Worm (Caenorhabditis elegans) whole organism, L3 larva: Measurements from ENCODE around the gene cyy-1.

ENCODE experiments used
- R02D3.7 ChIP-seq: fragments of 150-350 bp; optimal IDR thresholded peaks from 2 replicates; lab custom pipeline; 2014; ENCODE audit warnings: missing biosample characterization, missing genetic modification characterization
- aly-2 ChIP-seq: fragments of 150-350 bp; optimal IDR thresholded peaks from 2 replicates; lab custom pipeline; 2014; ENCODE audit warnings: missing biosample characterization, missing genetic modification characterization
- ama-1 ChIP-seq: fragments of 150-350 bp; optimal IDR thresholded peaks from 2 replicates; lab custom pipeline; 2018
- ceh-16 ChIP-seq: sonication (generic microtip); optimal IDR thresholded peaks from 2 replicates; lab custom pipeline; 2017; ENCODE audit warnings: missing biosample characterization, missing genetic modification characterization
- ceh-28 ChIP-seq: fragments of 150-350 bp; optimal IDR thresholded peaks from 2 replicates; lab custom pipeline; 2014; ENCODE audit warnings: missing biosample characterization, missing genetic modification reagents, missing genetic modification characterization
- ceh-82 ChIP-seq: fragments of 150-350 bp; optimal IDR thresholded peaks from 2 replicates; lab custom pipeline; 2014; ENCODE audit warnings: missing biosample characterization, missing genetic modification characterization
- ceh-9 ChIP-seq: sonication (generic microtip); optimal IDR thresholded peaks from 2 replicates; lab custom pipeline; 2018; ENCODE audit warnings: missing biosample characterization, missing genetic modification characterization
- egl-27 ChIP-seq: sonication (generic microtip); optimal IDR thresholded peaks from 4 replicates; lab custom pipeline; 2017; ENCODE audit warnings: missing biosample characterization, missing genetic modification reagents, missing genetic modification characterization
- egl-5 ChIP-seq: fragments of 150-350 bp; optimal IDR thresholded peaks from 2 replicates; lab custom pipeline; 2017; ENCODE audit warnings: missing biosample characterization, missing genetic modification reagents, missing genetic modification characterization, inconsistent platforms
- elt-1 ChIP-seq: fragments of 150-350 bp; optimal IDR thresholded peaks from 2 replicates; lab custom pipeline; 2014; ENCODE audit warnings: missing biosample characterization, missing genetic modification characterization
- elt-2 ChIP-seq: sonication (generic microtip); optimal IDR thresholded peaks from 2 replicates; lab custom pipeline; 2016; ENCODE audit warnings: missing genetic modification reagents, mild to moderate bottlenecking, missing genetic modification characterization, missing compliant biosample characterization
- eor-1 ChIP-seq, 2 experiments: fragments of 150-350 bp; optimal IDR thresholded peaks; 2 replicates each; lab custom pipeline; 2014 to 2018; ENCODE audit warnings: missing biosample characterization in 2 of 2, missing genetic modification characterization in 2 of 2
- hmg-11 ChIP-seq: sonication (generic microtip); optimal IDR thresholded peaks from 2 replicates; lab custom pipeline; 2016; ENCODE audit warnings: missing genetic modification characterization, missing compliant biosample characterization
- jun-1 ChIP-seq: fragments of 150-350 bp; optimal IDR thresholded peaks from 2 replicates; lab custom pipeline; 2014; ENCODE audit warnings: missing biosample characterization, missing genetic modification reagents, missing genetic modification characterization
- lin-15B ChIP-seq: fragments of 150-350 bp; optimal IDR thresholded peaks from 2 replicates; lab custom pipeline; 2014; ENCODE audit warnings: missing biosample characterization, missing genetic modification characterization
- lin-39 ChIP-seq: fragments of 150-350 bp; optimal IDR thresholded peaks from 2 replicates; lab custom pipeline; 2018; ENCODE audit warnings: missing biosample characterization, missing genetic modification reagents, missing genetic modification characterization
- lsy-12 ChIP-seq: sonication (generic microtip); optimal IDR thresholded peaks from 2 replicates; lab custom pipeline; 2016; ENCODE audit warnings: mild to moderate bottlenecking, missing genetic modification characterization, missing compliant biosample characterization
- mdl-1 ChIP-seq: fragments of 150-350 bp; optimal IDR thresholded peaks from 2 replicates; lab custom pipeline; 2014; ENCODE audit warnings: missing biosample characterization, missing genetic modification characterization
- nfya-1 ChIP-seq: sonication (generic microtip); optimal IDR thresholded peaks from 2 replicates; lab custom pipeline; 2017; ENCODE audit warnings: missing genetic modification characterization, mild to moderate bottlenecking, missing compliant biosample characterization, antibody characterized with exemption, moderate library complexity; ENCODE audit not compliant: insufficient read depth
- nhr-11 ChIP-seq: fragments of 150-350 bp; optimal IDR thresholded peaks from 2 replicates; lab custom pipeline; 2014; ENCODE audit warnings: missing biosample characterization, missing genetic modification characterization
- nhr-12 ChIP-seq: fragments of 150-350 bp; optimal IDR thresholded peaks from 2 replicates; lab custom pipeline; 2014; ENCODE audit warnings: missing biosample characterization, missing genetic modification characterization
- nhr-23 ChIP-seq: fragments of 150-350 bp; optimal IDR thresholded peaks from 2 replicates; lab custom pipeline; 2014; ENCODE audit warnings: missing biosample characterization, missing genetic modification reagents, missing genetic modification characterization
- nhr-237 ChIP-seq: fragments of 150-350 bp; optimal IDR thresholded peaks from 2 replicates; lab custom pipeline; 2014; ENCODE audit warnings: missing biosample characterization, missing genetic modification characterization
- nhr-25 ChIP-seq: sonication (generic microtip); optimal IDR thresholded peaks from 2 replicates; lab custom pipeline; 2017; ENCODE audit warnings: missing biosample characterization, missing genetic modification characterization
- nhr-28 ChIP-seq: fragments of 150-350 bp; optimal IDR thresholded peaks from 2 replicates; lab custom pipeline; 2014; ENCODE audit warnings: missing biosample characterization, missing genetic modification characterization
- nhr-43 ChIP-seq: sonication (generic microtip); optimal IDR thresholded peaks from 2 replicates; lab custom pipeline; 2016; ENCODE audit warnings: mild to moderate bottlenecking, missing genetic modification characterization, missing compliant biosample characterization; ENCODE audit not compliant: poor library complexity, severe bottlenecking
- nhr-67 ChIP-seq: fragments of 150-350 bp; optimal IDR thresholded peaks from 2 replicates; lab custom pipeline; 2014; ENCODE audit warnings: missing biosample characterization, missing genetic modification characterization
- nhr-76 ChIP-seq: fragments of 150-350 bp; sonication (generic microtip); optimal IDR thresholded peaks from 5 replicates; lab custom pipeline; 2014; ENCODE audit warnings: missing biosample characterization, missing genetic modification characterization
- pha-4 ChIP-seq: fragments of 150-350 bp; optimal IDR thresholded peaks from 2 replicates; lab custom pipeline; 2014; ENCODE audit warnings: missing biosample characterization, missing genetic modification reagents, missing genetic modification characterization
- pqm-1 ChIP-seq: fragments of 150-350 bp; optimal IDR thresholded peaks from 2 replicates; lab custom pipeline; 2017; ENCODE audit warnings: missing biosample characterization, missing genetic modification characterization, inconsistent platforms
- sea-2 ChIP-seq: fragments of 150-350 bp; sonication (generic microtip); optimal IDR thresholded peaks from 4 replicates; lab custom pipeline; 2014; ENCODE audit warnings: missing biosample characterization, missing genetic modification reagents, missing genetic modification characterization
- skn-1 ChIP-seq: fragments of 150-350 bp; optimal IDR thresholded peaks from 2 replicates; lab custom pipeline; 2014; ENCODE audit warnings: missing biosample characterization, missing genetic modification characterization
- snpc-4 ChIP-seq: fragments of 150-350 bp; optimal IDR thresholded peaks from 2 replicates; lab custom pipeline; 2014; ENCODE audit warnings: missing biosample characterization, missing genetic modification characterization
- tbx-2 ChIP-seq: sonication (generic microtip); optimal IDR thresholded peaks from 2 replicates; lab custom pipeline; 2016; ENCODE audit warnings: mild to moderate bottlenecking, missing genetic modification characterization, missing compliant biosample characterization
- unc-39 ChIP-seq: sonication (generic microtip); optimal IDR thresholded peaks from 4 replicates; lab custom pipeline; 2017; ENCODE audit warnings: missing biosample characterization, missing genetic modification characterization
- unc-62 ChIP-seq: fragments of 150-350 bp; sonication (generic microtip); optimal IDR thresholded peaks from 4 replicates; lab custom pipeline; 2014; ENCODE audit warnings: missing biosample characterization, missing genetic modification reagents, missing genetic modification characterization
- zag-1 ChIP-seq: fragments of 150-350 bp; optimal IDR thresholded peaks from 2 replicates; lab custom pipeline; 2014; ENCODE audit warnings: missing biosample characterization, missing genetic modification characterization
- ztf-11 ChIP-seq: fragments of 150-350 bp; optimal IDR thresholded peaks from 2 replicates; lab custom pipeline; 2014; ENCODE audit warnings: missing biosample characterization, missing genetic modification characterization
- ztf-4 ChIP-seq: fragments of 150-350 bp; optimal IDR thresholded peaks from 2 replicates; lab custom pipeline; 2014; ENCODE audit warnings: missing biosample characterization, missing genetic modification characterization

Gene cyy-1

ce11 chrIII:8417192-8417967, 11.7 kb downstream of the cyy-1 start (continued):
- TF ChIP-seq ztf-4 (tag; lab: Kevin White, UChicago), result no peak

ce11 chrIII:8417968-8418267, 12.2 kb downstream of the cyy-1 start, which contains the start of gene sor-1:
sor-1 (plus strand) TSS chrIII:8418168.
- TF ChIP-seq sea-2 (GFP tag; lab: Kevin White, UChicago) (no peak), eor-1 (tag; optimal IDR thresholded peaks at IDR 0.05; lab: Kevin White, UChicago) (no peak), hmg-11 (tag; lab: Kevin White, UChicago) (no peak), unc-62 (no peak), ama-1 (peak; percentile 12), ceh-82 (no peak), elt-2 (no peak), zag-1 (tag; lab: Kevin White, UChicago) (no peak), jun-1 (tag; lab: Kevin White, UChicago) (no peak)

- TF ChIP-seq lsy-12 (peak; percentile 69), elt-1 (tag; lab: Kevin White, UChicago) (peak; percentile 3), ztf-11 (tag; lab: Kevin White, UChicago) (no peak), sea-2 (GFP tag; lab: Kevin White, UChicago) (no peak), hmg-11 (tag; lab: Kevin White, UChicago) (peak; percentile 97), nhr-237 (tag; lab: Kevin White, UChicago) (no peak), pha-4 (tag; lab: Kevin White, UChicago) (peak; percentile 67), nhr-67 (no peak), ceh-9 (no peak), tbx-2 (tag; lab: Kevin White, UChicago) (peak; percentile 30), pqm-1 (tag; lab: Kevin White, UChicago) (peak; percentile 74), ceh-28 (peak; percentile 18), elt-2 (peak; percentile 74), ceh-16 (tag; lab: Kevin White, UChicago) (no peak), snpc-4 (peak; percentile 80), nfya-1 (tag; lab: Kevin White, UChicago) (peak; percentile 98), nhr-23 (tag; lab: Kevin White, UChicago) (peak; percentile 9), lin-39 (tag; lab: Kevin White, UChicago) (peak; percentile 42), aly-2 (tag; lab: Kevin White, UChicago) (no peak), nhr-43 (peak; percentile 49), nhr-11 (tag; lab: Kevin White, UChicago) (peak; percentile 22), lin-15B (tag; lab: Kevin White, UChicago) (peak; percentile 22), nhr-12 (tag; lab: Kevin White, UChicago) (no peak), nhr-28 (tag; lab: Kevin White, UChicago) (no peak), mdl-1 (tag; lab: Kevin White, UChicago) (no peak), egl-27 (tag; lab: Kevin White, UChicago) (no peak), nhr-76 (tag; lab: Kevin White, UChicago) (no peak), ceh-82 (no peak), skn-1 (tag; lab: Kevin White, UChicago) (peak; percentile 83), jun-1 (tag; lab: Kevin White, UChicago) (peak; percentile 81), egl-5 (tag; lab: Kevin White, UChicago) (no peak), nhr-25 (tag; lab: Kevin White, UChicago) (peak; percentile 52), ztf-4 (tag; lab: Kevin White, UChicago) (no peak), unc-62 (no peak), R02D3.7 (tag; lab: Kevin White, UChicago) (peak; percentile 1), unc-39 (tag; lab: Kevin White, UChicago) (no peak), ama-1 (peak; percentile 49), zag-1 (tag; lab: Kevin White, UChicago) (no peak)
Measured at ce11 chrIII:8425076-8425475, 19.4 kb downstream of the cyy-1 start.
